Worm (Caenorhabditis elegans): Measurements from ENCODE around the gene srz-100.
A peak's percentile ranks its signal among the peaks of the same experiment; 100 is the strongest.

The srz-100 gene

ce11 chrV:16752089-16753030 is 20.7 kb downstream of the srz-100 start:
- TF ChIP-seq ceh-83 (GFP tag; optimal IDR thresholded peaks at IDR 0.05) = no peak
- no peak for TF ChIP-seq zip-8 (tag; optimal IDR thresholded peaks at IDR 0.05)
- peak; percentile 2 for TF ChIP-seq unc-62 (GFP tag; optimal IDR thresholded peaks at IDR 0.05)
- TF ChIP-seq ces-1 (GFP tag; optimal IDR thresholded peaks at IDR 0.05) = peak; percentile 59
- TF ChIP-seq unc-120 (tag; optimal IDR thresholded peaks at IDR 0.05; ENCODE audit: poor library complexity, severe bottlenecking) = no peak
- peak; percentile 19 for TF ChIP-seq drap-1 (GFP tag; optimal IDR thresholded peaks at IDR 0.05)

ce11 chrV:16756166-16756565 is 24.5 kb downstream of the srz-100 start:
- TF ChIP-seq mab-5 (tag; optimal IDR thresholded peaks at IDR 0.05) (no peak), unc-39 (tag; optimal IDR thresholded peaks at IDR 0.05) (no peak), ceh-43 (GFP tag; optimal IDR thresholded peaks at IDR 0.05) (no peak), blmp-1 (tag; optimal IDR thresholded peaks at IDR 0.05) (no peak), drap-1 (GFP tag; optimal IDR thresholded peaks at IDR 0.05) (no peak), nhr-76 (tag; optimal IDR thresholded peaks at IDR 0.05) (no peak), zip-8 (tag; optimal IDR thresholded peaks at IDR 0.05) (no peak), sptf-1 (tag; optimal IDR thresholded peaks at IDR 0.05) (no peak), ces-1 (GFP tag; optimal IDR thresholded peaks at IDR 0.05) (no peak), lin-32 (GFP tag; optimal IDR thresholded peaks at IDR 0.05) (no peak), ztf-11 (tag; optimal IDR thresholded peaks at IDR 0.05) (no peak), M03D4.4 (tag; optimal IDR thresholded peaks at IDR 0.05) (no peak), nhr-2 (tag; optimal IDR thresholded peaks at IDR 0.05) (no peak), mls-2 (tag; optimal IDR thresholded peaks at IDR 0.05) (no peak), nhr-12 (tag; optimal IDR thresholded peaks at IDR 0.05) (no peak)

DNA sequence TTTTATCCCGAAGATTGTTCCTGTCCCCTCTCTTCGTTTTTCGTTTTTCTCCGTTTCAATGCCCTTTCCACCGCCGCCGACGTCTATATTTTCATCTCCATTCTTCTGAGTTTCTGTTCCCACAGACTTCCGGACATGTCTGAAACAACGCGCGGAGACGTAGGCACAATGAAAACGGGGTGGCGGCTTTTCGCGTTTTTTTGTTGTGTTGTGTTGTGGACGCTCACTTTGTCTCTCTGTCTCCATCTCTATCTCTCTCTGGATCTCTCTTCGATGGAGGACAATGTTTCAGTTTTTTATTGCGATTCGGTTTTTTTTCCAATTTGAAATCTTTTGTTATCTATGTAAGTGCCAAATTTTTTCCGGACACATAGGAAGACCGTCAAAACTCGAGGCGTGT is 28.2 kb downstream of the srz-100 start:
- no peak for TF ChIP-seq nhr-12 (tag; optimal IDR thresholded peaks at IDR 0.05)
- no peak for TF ChIP-seq ceh-39 (tag; optimal IDR thresholded peaks at IDR 0.05)
- TF ChIP-seq nhr-76 (tag; optimal IDR thresholded peaks at IDR 0.05) = no peak
- TF ChIP-seq M03D4.4 (tag; optimal IDR thresholded peaks at IDR 0.05) = no peak
- TF ChIP-seq ceh-43 (GFP tag; optimal IDR thresholded peaks at IDR 0.05) = no peak
- no peak for TF ChIP-seq sem-2 (GFP tag; optimal IDR thresholded peaks at IDR 0.05)

- TF ChIP-seq nhr-76 (tag; optimal IDR thresholded peaks at IDR 0.05) (no peak), drap-1 (GFP tag; optimal IDR thresholded peaks at IDR 0.05) (peak; percentile 39), ztf-11 (tag; optimal IDR thresholded peaks at IDR 0.05) (no peak), unc-120 (tag; optimal IDR thresholded peaks at IDR 0.05; ENCODE audit: poor library complexity, severe bottlenecking) (no peak)
These were observed 42.7 kb downstream of the srz-100 start for ce11 chrV:16774428-16774827.

DNA sequence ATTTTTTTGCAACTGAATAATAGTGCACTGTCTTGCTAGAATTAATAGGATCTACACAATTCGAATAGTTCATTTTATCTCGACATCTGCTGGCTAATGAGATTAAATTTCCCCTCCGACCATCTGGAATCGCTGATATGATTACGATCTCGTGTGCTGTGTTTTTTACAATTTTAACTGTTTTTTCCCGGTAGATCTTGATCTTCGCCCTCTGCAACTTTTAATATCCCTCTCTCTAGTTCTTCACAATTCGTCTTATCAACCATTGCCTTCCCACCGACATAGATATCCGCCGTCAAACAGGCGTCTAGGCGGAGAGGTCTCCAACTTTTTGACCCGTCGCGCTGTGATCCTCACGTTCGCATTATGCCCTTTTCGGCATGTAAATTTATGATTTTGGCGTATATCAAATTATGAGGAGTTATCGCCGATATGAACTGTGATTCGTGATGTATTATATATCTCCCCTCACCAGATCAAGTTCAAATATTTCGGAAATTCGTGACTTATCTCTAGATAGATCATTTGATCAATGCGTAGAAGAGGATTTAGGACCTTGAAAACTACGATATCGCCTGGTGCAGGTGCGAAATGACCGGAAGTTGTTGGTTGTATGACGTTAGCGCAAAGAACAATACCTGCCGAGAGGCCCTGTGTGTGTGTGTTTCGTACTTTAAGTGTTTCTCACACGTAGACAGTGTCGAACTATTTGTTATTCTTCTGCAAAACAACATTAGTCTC is 47.0 kb downstream of the srz-100 start:
- TF ChIP-seq lin-13 (tag; optimal IDR thresholded peaks at IDR 0.05) (no peak), ceh-43 (GFP tag; optimal IDR thresholded peaks at IDR 0.05) (no peak), ceh-83 (GFP tag; optimal IDR thresholded peaks at IDR 0.05) (no peak), sptf-1 (tag; optimal IDR thresholded peaks at IDR 0.05) (no peak), pha-4 (tag; optimal IDR thresholded peaks at IDR 0.05) (no peak), elt-3 (tag; optimal IDR thresholded peaks at IDR 0.05) (peak; percentile 70), elt-1 (tag; optimal IDR thresholded peaks at IDR 0.05; ENCODE audit: borderline replicate concordance, insufficient read depth) (peak; percentile 24)

- no peak for TF ChIP-seq lin-13 (tag; optimal IDR thresholded peaks at IDR 0.05)
- TF ChIP-seq pha-4 (tag; optimal IDR thresholded peaks at IDR 0.05) = no peak
- no peak for TF ChIP-seq unc-39 (tag; optimal IDR thresholded peaks at IDR 0.05)
- TF ChIP-seq blmp-1 (tag; optimal IDR thresholded peaks at IDR 0.05) = no peak
- TF ChIP-seq lin-32 (GFP tag; optimal IDR thresholded peaks at IDR 0.05) = no peak
- TF ChIP-seq sptf-1 (tag; optimal IDR thresholded peaks at IDR 0.05) = no peak
- no peak for TF ChIP-seq mls-2 (tag; optimal IDR thresholded peaks at IDR 0.05)
- TF ChIP-seq M03D4.4 (tag; optimal IDR thresholded peaks at IDR 0.05) = no peak
- no peak for TF ChIP-seq nhr-12 (tag; optimal IDR thresholded peaks at IDR 0.05)
- no peak for TF ChIP-seq elt-3 (tag; optimal IDR thresholded peaks at IDR 0.05)
- no peak for TF ChIP-seq nhr-2 (tag; optimal IDR thresholded peaks at IDR 0.05)
- no peak for TF ChIP-seq ham-2 (GFP tag; optimal IDR thresholded peaks at IDR 0.05)
- TF ChIP-seq drap-1 (GFP tag; optimal IDR thresholded peaks at IDR 0.05) = no peak
- TF ChIP-seq nhr-76 (tag; optimal IDR thresholded peaks at IDR 0.05) = no peak
- no peak for TF ChIP-seq tbx-8 (GFP tag; optimal IDR thresholded peaks at IDR 0.05)
- TF ChIP-seq bed-3 (GFP tag; optimal IDR thresholded peaks at IDR 0.05) = no peak
- TF ChIP-seq snpc-4 (tag; optimal IDR thresholded peaks at IDR 0.05) = no peak
- no peak for TF ChIP-seq ceh-39 (tag; optimal IDR thresholded peaks at IDR 0.05)
- no peak for TF ChIP-seq flh-1 (GFP tag; optimal IDR thresholded peaks at IDR 0.05)
- no peak for TF ChIP-seq ztf-11 (tag; optimal IDR thresholded peaks at IDR 0.05)
These were observed 47.5 kb downstream of the srz-100 start for ce11 chrV:16779281-16779597.
